Worm (Caenorhabditis elegans) whole organism, midembryonic: ENCODE data around the gene K07F5.15.

Experiments used
- T22C8.4 ChIP-seq: fragments of 200-800 bp; sonication (Bioruptor generic); IDR thresholded peaks from 2 replicates; pipeline ENCODE4 v1.3.6; 2022; ENCODE audit warnings: missing genetic modification characterization, missing compliant biosample characterization
- cog-1 ChIP-seq: sonication (generic microtip); optimal IDR thresholded peaks from 2 replicates; lab custom pipeline; 2016; ENCODE audit warnings: missing genetic modification characterization, missing compliant biosample characterization
- flt-1 ChIP-seq: fragments of 200-800 bp; sonication (Bioruptor generic); IDR thresholded peaks from 2 replicates; pipeline ENCODE4 v1.3.6; 2022; ENCODE audit warnings: missing genetic modification characterization, missing compliant biosample characterization
- klf-2 ChIP-seq: fragments of 200-800 bp; sonication (Bioruptor generic); conservative IDR thresholded peaks from 2 replicates; pipeline ENCODE4 v1.3.6; 2022; ENCODE audit warnings: missing genetic modification reagents, missing genetic modification characterization, missing compliant biosample characterization
- med-1 ChIP-seq: sonication (generic microtip); optimal IDR thresholded peaks from 2 replicates; lab custom pipeline; 2017; ENCODE audit warnings: missing genetic modification characterization, mild to moderate bottlenecking, missing compliant biosample characterization, antibody characterized with exemption, missing genetic modification reagents; ENCODE audit not compliant: insufficient read depth
- ref-1 ChIP-seq: fragments of 200-800 bp; sonication (Bioruptor generic); conservative IDR thresholded peaks from 2 replicates; pipeline ENCODE4 v1.3.6; 2022; ENCODE audit warnings: missing genetic modification reagents, missing genetic modification characterization, missing compliant biosample characterization
- tab-1 ChIP-seq: fragments of 200-800 bp; sonication (Bioruptor generic); IDR thresholded peaks from 2 replicates; pipeline ENCODE4 v1.3.6; 2022; ENCODE audit warnings: missing genetic modification characterization, missing compliant biosample characterization
- ztf-23 ChIP-seq: fragments of 200-800 bp; sonication (Bioruptor generic); IDR thresholded peaks from 2 replicates; pipeline ENCODE4 v1.3.6; 2022; ENCODE audit warnings: missing genetic modification reagents, missing genetic modification characterization, missing compliant biosample characterization
- ztf-29 ChIP-seq: fragments of 200-800 bp; sonication (Bioruptor generic); IDR thresholded peaks from 2 replicates; pipeline ENCODE4 v1.3.6; 2022; ENCODE audit warnings: missing genetic modification reagents, missing genetic modification characterization, missing compliant biosample characterization

Gene K07F5.15

ce11 chrIV:9852818-9853466 lies 11.9 kb upstream of the K07F5.15 start:
- no peak for TF ChIP-seq cog-1
- TF ChIP-seq klf-2 (GFP tag; lab: Robert Waterston, UW): no peak
- TF ChIP-seq ref-1 (GFP tag; lab: Robert Waterston, UW): no peak
- TF ChIP-seq ztf-23 (GFP tag; lab: Robert Waterston, UW): no peak
- TF ChIP-seq tab-1 (GFP tag; lab: Robert Waterston, UW): no peak
- no peak for TF ChIP-seq ztf-29

ce11 chrIV:9854952-9855351 lies 9.9 kb upstream of the K07F5.15 start:
- TF ChIP-seq flt-1 (no peak), klf-2 (GFP tag; lab: Robert Waterston, UW) (no peak), cog-1 (no peak), ref-1 (GFP tag; lab: Robert Waterston, UW) (no peak), med-1 (GFP tag; lab: Kevin White, UChicago) (no peak), T22C8.4 (GFP tag; lab: Robert Waterston, UW) (no peak), tab-1 (GFP tag; lab: Robert Waterston, UW) (no peak), ztf-23 (GFP tag; lab: Robert Waterston, UW) (no peak), ztf-29 (no peak)

- no peak for TF ChIP-seq ref-1 (GFP tag; lab: Robert Waterston, UW)
- no peak for TF ChIP-seq ztf-29
- TF ChIP-seq klf-2 (GFP tag; lab: Robert Waterston, UW): no peak
- TF ChIP-seq cog-1: no peak
Observed at ce11 chrIV:9855712-9856111, 9.2 kb upstream of the K07F5.15 start, which contains the start of gene K07F5.12. Gene K07F5.12 (plus strand): TSS chrIV:9856012.

- TF ChIP-seq cog-1 (no peak), ztf-29 (no peak), med-1 (GFP tag; lab: Kevin White, UChicago) (no peak), ref-1 (GFP tag; lab: Robert Waterston, UW) (no peak), T22C8.4 (GFP tag; lab: Robert Waterston, UW) (no peak), tab-1 (GFP tag; lab: Robert Waterston, UW) (no peak), flt-1 (no peak), ztf-23 (GFP tag; lab: Robert Waterston, UW) (no peak), klf-2 (GFP tag; lab: Robert Waterston, UW) (no peak)
Observed at ce11 chrIV:9857952-9858488, 6.9 kb upstream of the K07F5.15 start, which contains the start of gene npp-1. Gene npp-1 (plus strand): TSS chrIV:9858488.

- TF ChIP-seq med-1 (GFP tag; lab: Kevin White, UChicago): no peak
- no peak for TF ChIP-seq T22C8.4 (GFP tag; lab: Robert Waterston, UW)
Observed at ce11 chrIV:9858970-9859369, 5.9 kb upstream of the K07F5.15 start.

- no peak for TF ChIP-seq T22C8.4 (GFP tag; lab: Robert Waterston, UW)
Observed at ce11 chrIV:9861921-9862320, 3.0 kb upstream of the K07F5.15 start, which contains the start of gene K07F5.14. Gene K07F5.14 (plus strand): TSS chrIV:9862221.

ce11 chrIV:9863817-9864216 lies 1.1 kb upstream of the K07F5.15 start, which contains the start of gene K07F5.16:
Gene K07F5.16 (plus strand): TSS chrIV:9864117.
- no peak for TF ChIP-seq tab-1 (GFP tag; lab: Robert Waterston, UW)
- TF ChIP-seq ztf-23 (GFP tag; lab: Robert Waterston, UW): no peak
- no peak for TF ChIP-seq cog-1
- TF ChIP-seq ztf-29: no peak
- TF ChIP-seq ref-1 (GFP tag; lab: Robert Waterston, UW): no peak
- no peak for TF ChIP-seq flt-1
- no peak for TF ChIP-seq med-1 (GFP tag; lab: Kevin White, UChicago)
- no peak for TF ChIP-seq T22C8.4 (GFP tag; lab: Robert Waterston, UW)
- no peak for TF ChIP-seq klf-2 (GFP tag; lab: Robert Waterston, UW)

- TF ChIP-seq cog-1 (no peak), ztf-29 (no peak), ref-1 (GFP tag; lab: Robert Waterston, UW) (no peak), tab-1 (GFP tag; lab: Robert Waterston, UW) (no peak), T22C8.4 (GFP tag; lab: Robert Waterston, UW) (no peak), klf-2 (GFP tag; lab: Robert Waterston, UW) (no peak), med-1 (GFP tag; lab: Kevin White, UChicago) (no peak), ztf-23 (GFP tag; lab: Robert Waterston, UW) (no peak), flt-1 (no peak)
Observed at ce11 chrIV:9866865-9867264, 2.0 kb downstream of the K07F5.15 start.

- TF ChIP-seq T22C8.4 (GFP tag; lab: Robert Waterston, UW): no peak
- TF ChIP-seq med-1 (GFP tag; lab: Kevin White, UChicago): no peak
- TF ChIP-seq ztf-29: no peak
- TF ChIP-seq tab-1 (GFP tag; lab: Robert Waterston, UW): no peak
- no peak for TF ChIP-seq flt-1
- TF ChIP-seq klf-2 (GFP tag; lab: Robert Waterston, UW): no peak
- TF ChIP-seq ref-1 (GFP tag; lab: Robert Waterston, UW): no peak
- no peak for TF ChIP-seq ztf-23 (GFP tag; lab: Robert Waterston, UW)
- TF ChIP-seq cog-1: no peak
Observed at ce11 chrIV:9867915-9868314, 3.0 kb downstream of the K07F5.15 start.

ce11 chrIV:9869344-9869743 lies 4.5 kb downstream of the K07F5.15 start:
- no peak for TF ChIP-seq ref-1 (GFP tag; lab: Robert Waterston, UW)
- no peak for TF ChIP-seq ztf-23 (GFP tag; lab: Robert Waterston, UW)
- TF ChIP-seq flt-1: no peak
- TF ChIP-seq tab-1 (GFP tag; lab: Robert Waterston, UW): no peak
- TF ChIP-seq T22C8.4 (GFP tag; lab: Robert Waterston, UW): no peak
- TF ChIP-seq cog-1: no peak
- no peak for TF ChIP-seq ztf-29
- no peak for TF ChIP-seq med-1 (GFP tag; lab: Kevin White, UChicago)
- TF ChIP-seq klf-2 (GFP tag; lab: Robert Waterston, UW): no peak
